Worm (Caenorhabditis elegans): ENCODE measurements around the gene rgs-6.

rgs-6 gene

DNA sequence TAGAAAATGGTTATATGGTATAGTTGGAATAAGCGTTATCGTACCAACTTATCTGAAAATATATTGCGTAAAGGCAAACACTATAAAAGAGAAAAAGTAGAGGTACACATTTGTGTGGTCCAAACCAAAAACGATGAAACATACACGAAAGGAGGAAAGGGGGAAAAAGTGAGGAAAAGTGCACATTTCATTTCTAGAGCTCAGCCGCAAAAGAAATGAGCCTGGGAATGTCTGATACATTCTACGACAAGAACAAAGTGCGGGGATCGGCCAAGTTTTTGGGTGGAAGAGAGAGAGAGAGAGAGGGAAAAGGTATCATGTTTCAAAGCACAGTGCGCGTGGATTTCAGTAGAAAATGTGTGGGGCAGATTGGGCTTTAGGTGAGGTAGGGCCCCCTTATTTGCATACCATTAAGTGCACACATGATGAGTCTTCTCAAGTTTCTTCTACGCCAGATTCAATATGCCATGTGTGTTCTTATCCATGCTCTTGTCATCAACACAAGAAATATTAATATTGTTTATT, at the start of gene rgs-6:
TSS of gene rgs-6 (minus strand) at position 51 of the 525 bp plus-strand sequence.
- TF ChIP-seq ZK546.5 (tag; optimal IDR thresholded peaks at IDR 0.05) (no peak), fos-1 (tag; optimal IDR thresholded peaks at IDR 0.05) (no peak), nhr-237 (tag; optimal IDR thresholded peaks at IDR 0.05) (no peak), elt-1 (tag; optimal IDR thresholded peaks at IDR 0.05) (no peak), nfya-1 (tag; optimal IDR thresholded peaks at IDR 0.05; ENCODE audit: insufficient read depth) (no peak), ceh-82 (tag; optimal IDR thresholded peaks at IDR 0.05) (no peak), aly-2 (tag; optimal IDR thresholded peaks at IDR 0.05) (no peak), ztf-11 (tag; optimal IDR thresholded peaks at IDR 0.05) (no peak), mml-1 (tag; optimal IDR thresholded peaks at IDR 0.05) (no peak), nhr-43 (tag; optimal IDR thresholded peaks at IDR 0.05; ENCODE audit: poor library complexity, severe bottlenecking) (no peak), nhr-76 (tag; optimal IDR thresholded peaks at IDR 0.05) (no peak), pha-4 (tag; optimal IDR thresholded peaks at IDR 0.05) (no peak), hmg-11 (tag; optimal IDR thresholded peaks at IDR 0.05) (no peak), jun-1 (tag; optimal IDR thresholded peaks at IDR 0.05) (no peak), ama-1 (optimal IDR thresholded peaks at IDR 0.05) (no peak), nhr-25 (tag; optimal IDR thresholded peaks at IDR 0.05) (no peak), nhr-12 (tag; optimal IDR thresholded peaks at IDR 0.05) (no peak)

DNA sequence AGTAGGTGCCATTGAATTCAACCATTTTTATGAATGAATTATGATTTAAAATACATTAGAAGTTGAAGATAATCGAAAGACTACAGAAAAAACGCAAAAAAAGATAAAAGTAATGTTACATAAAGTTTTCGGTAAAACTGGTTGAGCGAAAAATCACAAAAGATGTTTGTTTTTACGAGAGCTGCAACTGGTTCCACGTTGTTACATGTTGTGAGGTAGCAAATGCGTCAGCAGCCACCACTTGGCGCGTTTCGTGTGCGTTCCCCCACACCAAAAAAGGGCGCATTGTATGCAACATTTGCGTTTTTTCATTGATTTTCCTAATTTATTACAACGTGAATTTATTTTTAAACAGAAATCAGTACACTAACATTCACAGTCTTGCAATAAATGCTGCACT, 48.6 kb upstream of the rgs-6 start, which contains the start of gene gakh-1:
TSS of gene gakh-1 (plus strand) at position 347 of the 400 bp plus-strand sequence.
- no peak for TF ChIP-seq eor-1 (tag; optimal IDR thresholded peaks at IDR 0.05)
- peak; percentile 58 for TF ChIP-seq nfya-1 (tag; optimal IDR thresholded peaks at IDR 0.05; ENCODE audit: insufficient read depth)
- TF ChIP-seq nhr-25 (tag; optimal IDR thresholded peaks at IDR 0.05): peak; percentile 46
- TF ChIP-seq lsy-12 (tag; optimal IDR thresholded peaks at IDR 0.05): peak; percentile 47
- peak; percentile 36 for TF ChIP-seq tbx-2 (tag; optimal IDR thresholded peaks at IDR 0.05)
- TF ChIP-seq R02D3.7 (tag; optimal IDR thresholded peaks at IDR 0.05): no peak
- peak; percentile 30 for TF ChIP-seq skn-1 (tag; optimal IDR thresholded peaks at IDR 0.05)
- TF ChIP-seq ceh-28 (tag; optimal IDR thresholded peaks at IDR 0.05): peak; percentile 5
- peak; percentile 55 for TF ChIP-seq hmg-11 (tag; optimal IDR thresholded peaks at IDR 0.05)
- peak; percentile 60 for TF ChIP-seq nhr-43 (tag; optimal IDR thresholded peaks at IDR 0.05; ENCODE audit: poor library complexity, severe bottlenecking)
- no peak for TF ChIP-seq fkh-2 (tag; optimal IDR thresholded peaks at IDR 0.05)
- TF ChIP-seq sea-2 (GFP tag; optimal IDR thresholded peaks at IDR 0.05): no peak
- no peak for TF ChIP-seq ztf-11 (tag; optimal IDR thresholded peaks at IDR 0.05)
- TF ChIP-seq nhr-23 (tag; optimal IDR thresholded peaks at IDR 0.05): peak; percentile 32
- TF ChIP-seq elt-2 (tag; optimal IDR thresholded peaks at IDR 0.05): peak; percentile 52
- TF ChIP-seq mdl-1 (tag; optimal IDR thresholded peaks at IDR 0.05): no peak
- no peak for TF ChIP-seq pha-4 (tag; optimal IDR thresholded peaks at IDR 0.05)

DNA sequence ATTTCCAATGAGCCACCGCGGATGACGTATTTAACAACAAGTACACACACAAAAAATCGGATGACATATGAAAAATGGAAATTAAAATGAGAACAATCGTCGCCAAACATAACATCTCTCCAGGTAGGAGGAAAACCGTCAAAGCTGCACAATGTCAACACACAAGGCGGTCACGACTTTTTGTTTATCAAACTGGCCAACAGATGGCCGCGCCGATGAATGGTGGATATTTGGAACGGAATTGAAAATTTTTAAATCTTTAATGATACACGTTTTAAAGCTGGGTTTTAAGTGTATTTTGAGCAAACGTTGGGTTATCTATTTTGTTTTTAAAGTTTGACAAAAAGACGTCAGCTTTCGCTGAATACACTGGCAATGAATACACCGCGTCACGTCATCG, 47.7 kb upstream of the rgs-6 start:
- TF ChIP-seq pha-4 (tag; optimal IDR thresholded peaks at IDR 0.05) (peak; percentile 62), zag-1 (tag; optimal IDR thresholded peaks at IDR 0.05) (no peak)

DNA sequence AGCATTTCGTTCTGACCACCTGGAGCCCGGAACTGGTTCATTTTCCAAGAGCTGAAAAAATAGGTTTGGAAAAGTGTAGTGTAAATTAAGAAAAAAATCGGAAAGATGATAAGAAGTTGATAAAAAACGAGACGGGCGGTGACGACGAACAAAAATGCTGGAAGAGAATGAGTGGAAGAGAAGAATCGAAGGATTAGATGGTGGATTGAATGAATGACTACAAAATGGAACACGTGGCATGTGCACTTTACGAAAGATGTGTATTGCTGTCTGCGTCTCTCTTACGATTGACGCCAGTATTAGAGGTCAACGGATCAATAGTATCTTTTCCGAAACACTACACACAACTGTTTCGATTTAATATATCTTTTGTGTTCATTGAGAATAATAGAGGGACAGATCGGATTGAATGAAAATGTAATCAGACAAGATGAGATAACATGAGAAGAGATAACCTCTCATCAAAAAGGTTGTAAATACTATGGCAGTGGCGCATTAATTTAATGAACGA, 47.1 kb upstream of the rgs-6 start, which contains the start of gene sft-4:
TSS of gene sft-4 (minus strand) at position 51 of the 511 bp plus-strand sequence.
- no peak for TF ChIP-seq nhr-237 (tag; optimal IDR thresholded peaks at IDR 0.05)
- no peak for TF ChIP-seq fkh-10 (GFP tag; optimal IDR thresholded peaks at IDR 0.05)
- no peak for TF ChIP-seq ztf-11 (tag; optimal IDR thresholded peaks at IDR 0.05)
- TF ChIP-seq egl-5 (tag; optimal IDR thresholded peaks at IDR 0.05): no peak
- TF ChIP-seq pha-4 (tag; optimal IDR thresholded peaks at IDR 0.05): peak; percentile 20
- TF ChIP-seq hmg-11 (tag; optimal IDR thresholded peaks at IDR 0.05): peak; percentile 25
- peak; percentile 53 for TF ChIP-seq ceh-28 (tag; optimal IDR thresholded peaks at IDR 0.05)
- TF ChIP-seq ceh-82 (tag; optimal IDR thresholded peaks at IDR 0.05): no peak
- no peak for TF ChIP-seq lin-15B (tag; optimal IDR thresholded peaks at IDR 0.05)
- TF ChIP-seq nhr-43 (tag; optimal IDR thresholded peaks at IDR 0.05; ENCODE audit: poor library complexity, severe bottlenecking): peak; percentile 67
- TF ChIP-seq daf-12 (tag; optimal IDR thresholded peaks at IDR 0.05): no peak
- no peak for TF ChIP-seq mml-1 (tag; optimal IDR thresholded peaks at IDR 0.05)
- no peak for TF ChIP-seq fos-1 (tag; optimal IDR thresholded peaks at IDR 0.05)
- no peak for TF ChIP-seq unc-62 (GFP tag; optimal IDR thresholded peaks at IDR 0.05)
- peak; percentile 65 for TF ChIP-seq nhr-25 (tag; optimal IDR thresholded peaks at IDR 0.05)
- TF ChIP-seq nfya-1 (tag; optimal IDR thresholded peaks at IDR 0.05; ENCODE audit: insufficient read depth): peak; percentile 38
- TF ChIP-seq lsy-12 (tag; optimal IDR thresholded peaks at IDR 0.05): no peak
- TF ChIP-seq elt-3 (tag; optimal IDR thresholded peaks at IDR 0.05): no peak
- peak; percentile 56 for TF ChIP-seq elt-2 (tag; optimal IDR thresholded peaks at IDR 0.05)
- peak; percentile 22 for TF ChIP-seq jun-1 (tag; optimal IDR thresholded peaks at IDR 0.05)
- no peak for TF ChIP-seq elt-1 (tag; optimal IDR thresholded peaks at IDR 0.05)
- TF ChIP-seq nhr-23 (tag; optimal IDR thresholded peaks at IDR 0.05): peak; percentile 88
- no peak for TF ChIP-seq skn-1 (tag; optimal IDR thresholded peaks at IDR 0.05)
- no peak for TF ChIP-seq ZK546.5 (tag; optimal IDR thresholded peaks at IDR 0.05)
- TF ChIP-seq zag-1 (tag; optimal IDR thresholded peaks at IDR 0.05): no peak
